Fruit fly (Drosophila melanogaster): ENCODE measurements around the gene Mpi.
A peak's percentile ranks its signal among the peaks of the same experiment; 100 is the strongest.

Mpi gene

dm6 chr3R:9725121-9725956 lies 34.1 kb upstream of the Mpi start, which contains the start of gene hyd (continued):
- TF ChIP-seq CG8281 (tag; optimal IDR thresholded peaks at IDR 0.05) (no peak), Awh (GFP tag; IDR thresholded peaks at IDR 0.05) (no peak)

dm6 chr3R:9730784-9731183 lies 28.6 kb upstream of the Mpi start, which contains the start of gene FoxP:
FoxP (minus strand) TSS chr3R:9730872.
- peak; percentile 24 for TF ChIP-seq CG10979 (tag; optimal IDR thresholded peaks at IDR 0.05)
- TF ChIP-seq CG13424 (tag; optimal IDR thresholded peaks at IDR 0.05): peak; percentile 47
- TF ChIP-seq dati (GFP tag; IDR thresholded peaks at IDR 0.05): no peak
- peak; percentile 25 for TF ChIP-seq CG14710 (tag; optimal IDR thresholded peaks at IDR 0.05)
- TF ChIP-seq CG8478 (optimal IDR thresholded peaks at IDR 0.05): no peak
- peak; percentile 61 for TF ChIP-seq CG18764 (GFP tag; optimal IDR thresholded peaks at IDR 0.05)
- peak; percentile 62 for TF ChIP-seq CG30020 (tag; optimal IDR thresholded peaks at IDR 0.05)
- no peak for TF ChIP-seq Gug (GFP tag; IDR thresholded peaks at IDR 0.05)
- peak; percentile 46 for TF ChIP-seq gem (tag; optimal IDR thresholded peaks at IDR 0.05)
- TF ChIP-seq CG1233 (GFP tag; optimal IDR thresholded peaks at IDR 0.05): no peak
- peak; percentile 24 for TF ChIP-seq phol (tag; optimal IDR thresholded peaks at IDR 0.05)
- TF ChIP-seq CG32767 (GFP tag; IDR thresholded peaks at IDR 0.05): no peak
- TF ChIP-seq ewg (GFP tag; optimal IDR thresholded peaks at IDR 0.05): peak; percentile 88
- TF ChIP-seq PHDP (tag; optimal IDR thresholded peaks at IDR 0.05): peak; percentile 19
- TF ChIP-seq sna (GFP tag; IDR thresholded peaks at IDR 0.05; ENCODE audit: partially characterized antibody): no peak

DNA sequence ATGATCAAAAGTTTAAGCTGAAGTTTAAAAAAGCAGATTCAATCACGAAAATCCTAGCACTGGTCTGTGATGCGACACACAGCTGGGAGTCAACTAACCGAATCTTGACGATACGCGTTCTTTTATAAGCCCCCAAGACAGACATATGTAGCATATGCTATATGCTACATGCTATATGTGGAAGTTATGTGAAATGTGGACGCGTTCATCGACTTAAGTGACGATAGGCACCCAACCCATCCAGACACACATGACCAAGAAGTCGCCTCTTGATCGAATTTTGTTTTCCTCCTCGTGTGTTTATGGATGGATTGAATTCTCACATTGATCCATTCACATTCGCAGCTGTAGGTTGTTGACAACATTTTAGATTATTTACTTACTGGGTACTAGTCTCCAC lies 26.3 kb upstream of the Mpi start, which contains the start of gene alphaTub85E:
Gene alphaTub85E (minus strand): TSS at position 101 of the 400 bp plus-strand sequence.
- TF ChIP-seq CG15601 (tag; optimal IDR thresholded peaks at IDR 0.05) (no peak), CG2199 (GFP tag; IDR thresholded peaks at IDR 0.05) (0 out of 3 replicates have a peak, but pooled peaks have one; percentile 45), Med (GFP tag) (peak; percentile 50), aop (GFP tag; IDR thresholded peaks at IDR 0.05) (no peak), Opbp (GFP tag; IDR thresholded peaks at IDR 0.05; ENCODE audit: partially characterized antibody) (no peak), Meics (GFP tag; optimal IDR thresholded peaks at IDR 0.05) (no peak), twi (tag; optimal IDR thresholded peaks at IDR 0.05) (peak; percentile 20), GATAe (GFP tag; conservative IDR thresholded peaks at IDR 0.05) (no peak), BEAF-32 (GFP tag; optimal IDR thresholded peaks at IDR 0.05) (no peak), CG31365 (tag; optimal IDR thresholded peaks at IDR 0.05) (no peak), CG6765 (GFP tag; optimal IDR thresholded peaks at IDR 0.05) (no peak), unpg (GFP tag; optimal IDR thresholded peaks at IDR 0.05) (no peak)

DNA sequence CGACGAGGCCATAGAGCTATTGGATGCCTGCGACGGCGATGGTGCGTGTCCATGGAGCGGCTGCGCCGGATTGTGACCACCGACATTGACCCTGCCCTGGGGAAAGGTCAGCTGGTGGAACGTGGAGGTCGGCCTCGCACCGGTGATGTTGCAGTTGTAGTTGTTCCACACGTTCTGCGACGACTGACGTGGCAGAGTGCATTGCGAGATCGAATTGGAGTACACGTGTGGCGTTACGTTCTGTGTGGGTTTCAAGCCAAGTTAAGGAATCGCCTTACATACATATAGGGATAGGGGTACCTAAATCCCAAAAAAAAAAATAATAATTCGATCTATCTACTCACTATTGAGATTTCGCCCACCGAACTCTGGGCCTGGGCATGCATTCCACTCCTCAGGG lies 24.3 kb upstream of the Mpi start:
- peak; percentile 58 for TF ChIP-seq Med (GFP tag)
- TF ChIP-seq Dip2 (GFP tag; IDR thresholded peaks at IDR 0.05): no peak
- TF ChIP-seq sens (GFP tag): peak; percentile 26

DNA sequence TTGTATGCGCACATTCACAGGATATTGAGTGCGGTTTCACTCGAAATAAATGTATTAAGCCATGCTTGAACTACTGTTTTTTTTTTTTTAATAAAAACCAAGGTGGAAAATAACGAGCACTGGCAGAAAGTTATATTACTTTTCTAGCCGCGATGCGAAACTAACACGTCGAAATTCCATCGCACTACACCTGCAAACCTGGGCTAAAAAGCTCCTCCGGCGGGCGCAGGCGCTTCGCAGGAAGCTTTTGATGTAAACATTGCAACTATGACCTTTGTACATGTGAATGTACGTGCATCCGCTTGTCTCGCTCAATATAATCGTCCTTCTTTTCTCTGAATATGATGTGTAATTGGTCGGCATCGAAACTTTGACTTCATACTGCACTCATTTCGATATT lies 19.6 kb upstream of the Mpi start, which contains the start of gene side-VII:
Gene side-VII (minus strand): TSS at position 187 of the 400 bp plus-strand sequence.
- TF ChIP-seq ara (GFP tag; IDR thresholded peaks at IDR 0.05) (no peak), gfzf (GFP tag; optimal IDR thresholded peaks at IDR 0.05) (no peak), Doc3 (GFP tag; IDR thresholded peaks at IDR 0.05; ENCODE audit: partially characterized antibody) (no peak), mld (GFP tag; IDR thresholded peaks at IDR 0.05; ENCODE audit: partially characterized antibody) (0 out of 3 replicates have a peak, but pooled peaks have one; percentile 4), Hr78 (GFP tag; optimal IDR thresholded peaks at IDR 0.05) (peak in 1 of 2 experiments; percentile 29), emc (GFP tag; optimal IDR thresholded peaks at IDR 0.05) (no peak), gcm2 (GFP tag; optimal IDR thresholded peaks at IDR 0.05) (no peak), HLH3B (GFP tag; IDR thresholded peaks at IDR 0.05) (0 out of 2 replicates have a peak, but pooled peaks have one; percentile 28), ewg (GFP tag; optimal IDR thresholded peaks at IDR 0.05) (peak; percentile 82), h (optimal IDR thresholded peaks at IDR 0.05) (no peak), Fer3 (tag; optimal IDR thresholded peaks at IDR 0.05) (no peak), chinmo (GFP tag; IDR thresholded peaks at IDR 0.05; ENCODE audit: partially characterized antibody) (0 out of 4 replicates have a peak, but pooled peaks have one; percentile 45), sna (GFP tag; IDR thresholded peaks at IDR 0.05; ENCODE audit: partially characterized antibody) (0 out of 2 replicates have a peak, but pooled peaks have one; percentile 13), CG12942 (GFP tag; optimal IDR thresholded peaks at IDR 0.05) (no peak)

All from whole organism, embryonic.